Worm (Caenorhabditis elegans): ENCODE measurements around the gene srw-72.
"Not testable (repeated sequence)": the region's sequence is repeated elsewhere in the genome, so short reads cannot be mapped to it uniquely, and the experiment has no call there.

Gene srw-72

DNA sequence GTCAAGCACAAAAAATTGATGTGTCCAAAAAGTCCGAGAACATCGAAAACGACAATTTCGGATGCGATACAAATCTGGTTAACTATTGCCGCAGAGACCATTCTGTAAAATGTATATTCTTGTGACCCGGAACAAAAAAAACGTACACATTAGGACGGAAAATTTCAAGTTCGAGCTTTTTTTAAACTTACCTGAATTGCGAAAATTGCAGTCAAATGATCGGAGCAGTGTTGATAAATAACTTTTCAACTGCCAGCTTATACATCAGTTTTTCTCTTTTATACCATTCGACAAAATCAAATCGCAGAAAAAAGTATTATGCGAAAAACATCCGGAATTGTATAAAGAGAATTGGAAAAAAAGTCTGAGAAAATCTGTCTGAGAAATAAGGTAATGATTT, 28.5 kb upstream of the srw-72 start, which contains the start of gene srsx-2:
Gene srsx-2, minus strand, starts transcription at position 101 of the 400 bp plus-strand sequence.
- TF ChIP-seq ceh-16 (tag; optimal IDR thresholded peaks at IDR 0.05) (no peak), fos-1 (tag; optimal IDR thresholded peaks at IDR 0.05) (no peak), jun-1 (tag; optimal IDR thresholded peaks at IDR 0.05) (no peak), daf-12 (tag; optimal IDR thresholded peaks at IDR 0.05) (no peak), elt-1 (tag; optimal IDR thresholded peaks at IDR 0.05) (no peak), nhr-12 (tag; optimal IDR thresholded peaks at IDR 0.05) (no peak), lin-39 (tag; optimal IDR thresholded peaks at IDR 0.05) (no peak), nhr-43 (tag; optimal IDR thresholded peaks at IDR 0.05; ENCODE audit: poor library complexity, severe bottlenecking) (no peak), nhr-76 (tag; optimal IDR thresholded peaks at IDR 0.05) (no peak), unc-39 (tag; optimal IDR thresholded peaks at IDR 0.05) (no peak), lin-15B (tag; optimal IDR thresholded peaks at IDR 0.05) (no peak), unc-62 (GFP tag; optimal IDR thresholded peaks at IDR 0.05) (no peak), elt-2 (tag; optimal IDR thresholded peaks at IDR 0.05) (no peak), ceh-28 (tag; optimal IDR thresholded peaks at IDR 0.05) (no peak), lsy-12 (tag; optimal IDR thresholded peaks at IDR 0.05) (no peak), ceh-82 (tag; optimal IDR thresholded peaks at IDR 0.05) (no peak), fkh-10 (GFP tag; optimal IDR thresholded peaks at IDR 0.05) (no peak), egl-5 (tag; optimal IDR thresholded peaks at IDR 0.05) (no peak), skn-1 (tag; optimal IDR thresholded peaks at IDR 0.05) (no peak), elt-3 (tag; optimal IDR thresholded peaks at IDR 0.05) (no peak)

DNA sequence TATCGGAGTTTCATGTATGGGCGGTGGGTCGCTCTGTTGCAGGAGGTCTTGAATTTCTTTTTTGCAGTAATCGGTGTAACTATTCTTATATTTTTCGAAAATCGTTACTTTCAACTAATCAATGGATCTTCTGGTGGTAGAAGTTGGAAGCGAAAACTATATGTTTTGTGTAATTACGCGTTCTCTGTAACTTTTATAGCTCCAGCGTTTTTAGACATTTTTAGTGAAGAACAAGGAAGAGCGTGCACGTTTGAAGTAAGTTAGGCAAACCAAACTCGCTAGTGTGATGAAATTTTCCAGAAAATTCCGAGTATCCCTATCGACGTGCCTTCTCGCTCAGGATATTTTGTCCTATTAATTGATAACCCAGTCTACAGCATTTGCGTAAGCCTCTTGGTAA, 27.4 kb upstream of the srw-72 start, which contains the start of gene srh-154:
Gene srh-154, plus strand, starts transcription at position 301 of the 400 bp plus-strand sequence.
- no peak for TF ChIP-seq ceh-28 (tag; optimal IDR thresholded peaks at IDR 0.05)
- TF ChIP-seq nfya-1 (tag; optimal IDR thresholded peaks at IDR 0.05; ENCODE audit: insufficient read depth), result no peak
- no peak for TF ChIP-seq jun-1 (tag; optimal IDR thresholded peaks at IDR 0.05)
- no peak for TF ChIP-seq elt-1 (tag; optimal IDR thresholded peaks at IDR 0.05)
- TF ChIP-seq sea-2 (GFP tag; optimal IDR thresholded peaks at IDR 0.05), result no peak
- TF ChIP-seq nhr-43 (tag; optimal IDR thresholded peaks at IDR 0.05; ENCODE audit: poor library complexity, severe bottlenecking), result no peak
- TF ChIP-seq nhr-12 (tag; optimal IDR thresholded peaks at IDR 0.05), result no peak
- TF ChIP-seq hmg-11 (tag; optimal IDR thresholded peaks at IDR 0.05), result no peak
- TF ChIP-seq mml-1 (tag; optimal IDR thresholded peaks at IDR 0.05), result no peak
- no peak for TF ChIP-seq lin-39 (tag; optimal IDR thresholded peaks at IDR 0.05)
- TF ChIP-seq skn-1 (tag; optimal IDR thresholded peaks at IDR 0.05), result no peak
- TF ChIP-seq egl-27 (tag; optimal IDR thresholded peaks at IDR 0.05), result no peak
- TF ChIP-seq ceh-9 (tag; optimal IDR thresholded peaks at IDR 0.05), result no peak
- TF ChIP-seq nhr-76 (tag; optimal IDR thresholded peaks at IDR 0.05), result no peak
- no peak for TF ChIP-seq ceh-82 (tag; optimal IDR thresholded peaks at IDR 0.05)

DNA sequence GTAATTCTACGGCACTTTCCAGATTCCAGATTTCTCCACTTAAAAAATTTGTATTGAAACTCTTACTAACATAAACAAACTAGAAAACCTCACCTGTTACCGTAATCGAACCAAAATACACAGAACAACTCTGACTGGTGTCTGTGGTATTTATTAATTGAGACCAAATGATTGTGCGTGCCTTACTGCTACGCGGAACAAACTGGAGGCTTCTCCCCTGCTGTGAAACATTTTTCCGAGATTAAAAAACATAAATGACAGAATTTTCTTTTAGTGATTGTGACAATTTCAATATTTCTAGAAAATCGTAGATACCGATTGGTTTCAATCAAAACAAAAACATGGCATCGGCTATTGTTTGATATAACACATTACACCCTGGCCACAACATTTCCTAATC, 17.0 kb upstream of the srw-72 start:
- TF ChIP-seq aly-2 (tag; optimal IDR thresholded peaks at IDR 0.05), result no peak
- TF ChIP-seq tbx-2 (tag; optimal IDR thresholded peaks at IDR 0.05), result no peak
- no peak for TF ChIP-seq nhr-12 (tag; optimal IDR thresholded peaks at IDR 0.05)
- no peak for TF ChIP-seq elt-3 (tag; optimal IDR thresholded peaks at IDR 0.05)
- no peak for TF ChIP-seq mdl-1 (tag; optimal IDR thresholded peaks at IDR 0.05)
- no peak for TF ChIP-seq ztf-11 (tag; optimal IDR thresholded peaks at IDR 0.05)
- no peak for TF ChIP-seq unc-39 (tag; optimal IDR thresholded peaks at IDR 0.05)
- no peak for TF ChIP-seq nhr-77 (tag; optimal IDR thresholded peaks at IDR 0.05)
- TF ChIP-seq nhr-43 (tag; optimal IDR thresholded peaks at IDR 0.05; ENCODE audit: poor library complexity, severe bottlenecking), result no peak
- TF ChIP-seq nhr-28 (tag; optimal IDR thresholded peaks at IDR 0.05), result no peak
- TF ChIP-seq lin-15B (tag; optimal IDR thresholded peaks at IDR 0.05), result no peak
- no peak for TF ChIP-seq fkh-2 (tag; optimal IDR thresholded peaks at IDR 0.05)
- TF ChIP-seq pqm-1 (tag; optimal IDR thresholded peaks at IDR 0.05), result no peak
- TF ChIP-seq nfya-1 (tag; optimal IDR thresholded peaks at IDR 0.05; ENCODE audit: insufficient read depth), result no peak
- no peak for TF ChIP-seq fos-1 (tag; optimal IDR thresholded peaks at IDR 0.05)
- TF ChIP-seq skn-1 (tag; optimal IDR thresholded peaks at IDR 0.05), result no peak

DNA sequence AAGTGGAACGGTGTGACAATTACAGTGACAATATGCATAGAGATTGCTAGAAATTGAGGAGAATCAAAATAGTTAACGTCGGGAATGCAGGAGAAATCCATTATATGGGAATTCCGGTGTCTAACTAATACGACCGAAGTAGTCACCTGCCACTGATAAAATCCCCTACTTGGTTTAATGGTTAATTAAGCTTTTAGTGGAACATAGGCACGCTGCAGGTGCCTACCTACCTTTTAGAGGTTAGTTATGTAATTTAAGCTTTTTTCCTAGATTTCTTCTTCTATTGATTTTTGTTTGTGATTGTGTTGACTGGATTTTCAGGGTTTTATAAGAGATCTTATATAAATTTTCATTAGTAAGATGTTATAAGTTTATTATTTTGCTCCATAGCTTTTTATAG, 10.7 kb upstream of the srw-72 start, which contains the start of gene srh-203:
Gene srh-203, minus strand, starts transcription at position 101 of the 400 bp plus-strand sequence.
- TF ChIP-seq daf-12, ceh-82, unc-39 (tag; optimal IDR thresholded peaks at IDR 0.05): not testable (repeated sequence)
